Worm (Caenorhabditis elegans) whole organism, mixed stage, embryonic: Measurements from ENCODE around the gene R07C12.1.
"Not testable (repeated sequence)": the region's sequence is repeated elsewhere in the genome, so short reads cannot be mapped to it uniquely, and the experiment has no call there.

Experiments
- ceh-83 ChIP-seq: fragments of 200-800 bp; sonication (Bioruptor generic); optimal IDR thresholded peaks from 2 replicates; lab custom pipeline; 2018; ENCODE audit warnings: mild to moderate bottlenecking, missing genetic modification characterization, missing compliant biosample characterization
- drap-1 ChIP-seq: fragments of 200-800 bp; sonication (Bioruptor generic); optimal IDR thresholded peaks from 3 replicates; lab custom pipeline; 2018; ENCODE audit warnings: mild to moderate bottlenecking, missing genetic modification characterization, missing compliant biosample characterization
- lsy-2 ChIP-seq: fragments of 150-350 bp; optimal IDR thresholded peaks from 2 replicates; lab custom pipeline; 2014; ENCODE audit warnings: missing biosample characterization, missing genetic modification characterization
- mep-1 ChIP-seq: fragments of 150-350 bp; optimal IDR thresholded peaks from 2 replicates; lab custom pipeline; 2017; ENCODE audit warnings: missing biosample characterization, missing genetic modification reagents, missing genetic modification characterization, inconsistent platforms
- nhr-12 ChIP-seq: fragments of 150-350 bp; optimal IDR thresholded peaks from 2 replicates; lab custom pipeline; 2014; ENCODE audit warnings: missing biosample characterization, missing genetic modification characterization
- pha-4 ChIP-seq: fragments of 150-350 bp; optimal IDR thresholded peaks from 2 replicates; lab custom pipeline; 2018; ENCODE audit warnings: missing biosample characterization, missing genetic modification reagents, missing genetic modification characterization
- sptf-1 ChIP-seq: sonication (generic microtip); optimal IDR thresholded peaks from 2 replicates; lab custom pipeline; 2017; ENCODE audit warnings: mild to moderate bottlenecking, missing genetic modification characterization, moderate library complexity, missing compliant biosample characterization
- tbx-8 ChIP-seq: fragments of 200-800 bp; sonication (Bioruptor generic); optimal IDR thresholded peaks from 2 replicates; lab custom pipeline; 2018; ENCODE audit warnings: mild to moderate bottlenecking, missing genetic modification characterization, moderate library complexity, missing compliant biosample characterization
- unc-120 ChIP-seq: sonication (generic microtip); optimal IDR thresholded peaks from 2 replicates; lab custom pipeline; 2017; ENCODE audit warnings: missing genetic modification characterization, missing compliant biosample characterization; ENCODE audit not compliant: poor library complexity, severe bottlenecking
- ztf-11 ChIP-seq: fragments of 150-350 bp; optimal IDR thresholded peaks from 2 replicates; lab custom pipeline; 2014; ENCODE audit warnings: missing biosample characterization, missing genetic modification characterization

R07C12.1 gene

DNA sequence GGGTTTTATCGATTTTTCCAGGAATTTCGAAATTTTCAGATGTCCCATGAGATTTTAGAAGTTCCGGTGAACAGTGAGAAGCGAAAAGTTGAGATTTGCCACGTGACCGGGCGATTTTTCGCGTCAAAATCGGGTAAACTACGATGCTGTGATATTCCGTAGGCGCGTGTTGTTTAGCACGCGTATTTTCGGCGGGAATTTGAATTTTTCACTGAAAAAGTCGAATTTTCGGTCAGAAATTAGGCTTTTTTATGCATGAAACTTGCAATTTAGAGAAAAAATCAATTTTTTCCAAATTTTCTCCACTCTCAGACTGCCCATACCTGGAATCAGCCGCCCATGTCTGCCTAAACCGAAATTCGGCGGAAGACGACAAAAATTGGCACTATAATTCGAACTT, 26.2 kb downstream of the R07C12.1 start, which contains the start of gene tsen-34:
Gene tsen-34 (plus strand): TSS at position 34 of the 400 bp plus-strand sequence.
- TF ChIP-seq nhr-12 (tag; lab: Kevin White, UChicago): no peak
- TF ChIP-seq ceh-83: peak; percentile 2

- peak; percentile 62 for TF ChIP-seq lsy-2 (tag; lab: Kevin White, UChicago)
Measured at ce11 chrIV:4184767-4185166, 32.5 kb downstream of the R07C12.1 start.

- not testable (repeated sequence) for TF ChIP-seq unc-120, mep-1, sptf-1 (tag; lab: Kevin White, UChicago)
- TF ChIP-seq, all 35 proteins: peak for 0; not testable (repeated sequence) for 35
Measured at ce11 chrIV:4186099-4186498, 33.8 kb downstream of the R07C12.1 start, which contains the start of gene K08D10.11. K08D10.11 (minus strand) TSS chrIV:4186199.

- TF ChIP-seq ztf-11 (tag; lab: Kevin White, UChicago); tbx-8 (GFP tag; lab: Kevin White, UChicago); pha-4 (tag; lab: Kevin White, UChicago): not testable (repeated sequence)
- TF ChIP-seq, all 35 proteins: peak for 0; not testable (repeated sequence) for 35
Measured at ce11 chrIV:4196729-4197128, 44.5 kb downstream of the R07C12.1 start, which contains the start of gene K06B9.6. K06B9.6 (minus strand) TSS chrIV:4196829.

DNA sequence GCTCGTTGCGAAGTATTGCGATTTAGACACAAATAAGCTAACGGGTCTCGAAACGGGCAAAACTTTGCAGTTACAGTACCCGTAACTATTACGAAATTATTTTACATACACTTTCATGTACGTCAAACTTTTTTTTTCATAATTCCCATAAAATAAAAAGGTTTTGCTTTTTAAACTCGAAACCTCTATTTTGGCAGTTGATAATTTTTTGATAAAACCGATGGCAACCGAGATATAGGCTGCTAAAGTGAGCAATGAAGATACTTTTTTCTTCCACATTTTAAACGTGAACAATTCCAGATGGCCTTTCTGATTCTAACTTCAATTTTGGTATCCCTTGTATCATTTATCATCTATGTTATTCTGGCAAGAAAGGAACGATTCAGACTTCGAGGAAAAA, 44.9 kb downstream of the R07C12.1 start, which contains the start of gene cyp-25A6:
Gene cyp-25A6 (plus strand): TSS at position 301 of the 400 bp plus-strand sequence.
- TF ChIP-seq drap-1 (GFP tag; lab: Kevin White, UChicago); nhr-12 (tag; lab: Kevin White, UChicago); unc-120 (tag; lab: Kevin White, UChicago): not testable (repeated sequence)
